Worm (Caenorhabditis elegans): Measurements from ENCODE around the gene F02D10.2.

DNA sequence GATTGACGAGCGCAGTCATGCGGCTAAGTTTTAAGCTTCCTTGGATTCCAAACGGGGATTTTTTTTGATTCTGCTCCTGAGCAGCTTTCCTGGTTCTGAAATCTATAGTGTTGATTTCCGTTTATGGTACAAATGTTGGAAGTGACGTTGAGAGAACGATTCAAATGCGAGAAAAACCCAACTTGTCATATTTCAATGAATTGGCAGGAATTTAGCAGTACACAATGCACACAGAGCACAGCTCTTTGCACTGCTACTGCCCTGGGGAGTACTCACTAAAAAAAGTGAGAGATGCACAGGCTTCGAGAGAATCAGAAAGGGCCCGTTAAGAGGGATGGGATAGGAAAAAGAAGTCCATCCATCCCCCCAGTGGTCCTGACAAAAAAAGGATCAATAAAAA lies 36.9 kb upstream of the F02D10.2 start, which contains the start of gene sad-1:
- no peak for TF ChIP-seq snpc-4 (tag; optimal IDR thresholded peaks at IDR 0.05)
- no peak for TF ChIP-seq ama-1 (optimal IDR thresholded peaks at IDR 0.05)
- TF ChIP-seq ztf-4 (tag; optimal IDR thresholded peaks at IDR 0.05) = no peak
- TF ChIP-seq grh-1 (GFP tag; IDR thresholded peaks at IDR 0.05) = no peak
- TF ChIP-seq blmp-1 (tag; optimal IDR thresholded peaks at IDR 0.05) = no peak
- no peak for TF ChIP-seq mef-2 (tag; optimal IDR thresholded peaks at IDR 0.05)
- no peak for TF ChIP-seq nhr-28 (tag; optimal IDR thresholded peaks at IDR 0.05)

Measured in whole organism, L1 larva.